Worm (Caenorhabditis elegans): Measurements from ENCODE around the gene tost-1.

DNA sequence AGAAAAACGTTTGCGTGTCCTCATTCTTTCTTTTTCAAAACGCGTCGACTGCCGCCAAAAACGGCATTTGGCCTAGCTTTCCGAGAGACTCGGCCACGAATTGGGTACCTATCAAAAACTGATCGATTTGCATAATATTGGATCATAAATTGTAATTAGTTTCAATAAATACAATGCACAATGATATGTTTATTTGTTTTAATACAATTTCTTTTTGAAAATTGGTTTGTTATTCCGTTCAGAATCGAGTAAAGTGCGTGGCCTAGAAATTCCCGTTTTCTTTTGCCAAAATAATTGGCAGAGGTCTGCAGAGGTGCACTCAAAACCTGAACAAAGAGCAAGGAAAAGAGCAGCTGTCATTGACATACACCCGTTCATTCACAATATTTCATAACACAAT is 27.3 kb upstream of the tost-1 start, which contains the start of gene F26F4.8:
- TF ChIP-seq W03F9.2 (tag; optimal IDR thresholded peaks at IDR 0.05), result no peak
- TF ChIP-seq him-1 (tag; optimal IDR thresholded peaks at IDR 0.05), result no peak
- TF ChIP-seq dao-5 (tag; optimal IDR thresholded peaks at IDR 0.05), result no peak

All from whole organism, L4/young adult.